Fruit fly (Drosophila melanogaster) S2 (cell line): ENCODE data around the gene CG11920.

Experiments
- CG8478 ChIP-seq: fragments of >200 bp; optimal IDR thresholded peaks from 2 replicates; lab custom pipeline; 2018
- CTCF ChIP-seq, 2 experiments: fragments of >200 bp; optimal IDR thresholded peaks; 2 replicates each; lab custom pipeline; 2018

DNA sequence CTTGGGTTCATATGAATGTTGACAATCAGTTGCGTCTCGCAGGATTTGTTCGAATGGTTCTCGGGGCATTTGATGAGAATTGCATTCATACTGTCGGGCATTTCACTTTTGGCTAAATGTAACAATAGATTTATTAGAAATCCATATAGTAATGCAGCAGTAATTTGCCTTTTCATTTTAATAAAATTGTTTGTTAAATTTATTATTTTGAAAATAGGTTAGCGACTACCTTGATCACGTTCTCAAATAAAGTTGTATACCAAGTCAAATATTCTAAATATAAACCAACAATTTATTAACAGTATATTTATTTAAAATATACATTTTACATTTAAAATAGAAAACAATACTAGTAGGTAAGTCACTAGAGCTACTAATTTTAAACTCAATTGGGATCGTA lies 34.3 kb downstream of the CG11920 start, which contains the start of gene CG34027:
- no peak for TF ChIP-seq CG8478 (lab: Kevin White, UChicago)
- TF ChIP-seq CTCF (optimal IDR thresholded peaks at IDR 0.05; lab: Kevin White, UChicago), result no peak
